Fruit fly (Drosophila melanogaster): ENCODE results near the gene Pif1.

dm6 chr2L:3437068-3437467 is 32.7 kb downstream of the Pif1 start:
- TF ChIP-seq Dll (optimal IDR thresholded peaks at IDR 0.05): no peak
- no peak for TF ChIP-seq usp (GFP tag; optimal IDR thresholded peaks at IDR 0.05)
- no peak for TF ChIP-seq pan (optimal IDR thresholded peaks at IDR 0.05)

Measured in whole organism.